Fruit fly (Drosophila melanogaster): ENCODE measurements around the gene CG7872.

DNA sequence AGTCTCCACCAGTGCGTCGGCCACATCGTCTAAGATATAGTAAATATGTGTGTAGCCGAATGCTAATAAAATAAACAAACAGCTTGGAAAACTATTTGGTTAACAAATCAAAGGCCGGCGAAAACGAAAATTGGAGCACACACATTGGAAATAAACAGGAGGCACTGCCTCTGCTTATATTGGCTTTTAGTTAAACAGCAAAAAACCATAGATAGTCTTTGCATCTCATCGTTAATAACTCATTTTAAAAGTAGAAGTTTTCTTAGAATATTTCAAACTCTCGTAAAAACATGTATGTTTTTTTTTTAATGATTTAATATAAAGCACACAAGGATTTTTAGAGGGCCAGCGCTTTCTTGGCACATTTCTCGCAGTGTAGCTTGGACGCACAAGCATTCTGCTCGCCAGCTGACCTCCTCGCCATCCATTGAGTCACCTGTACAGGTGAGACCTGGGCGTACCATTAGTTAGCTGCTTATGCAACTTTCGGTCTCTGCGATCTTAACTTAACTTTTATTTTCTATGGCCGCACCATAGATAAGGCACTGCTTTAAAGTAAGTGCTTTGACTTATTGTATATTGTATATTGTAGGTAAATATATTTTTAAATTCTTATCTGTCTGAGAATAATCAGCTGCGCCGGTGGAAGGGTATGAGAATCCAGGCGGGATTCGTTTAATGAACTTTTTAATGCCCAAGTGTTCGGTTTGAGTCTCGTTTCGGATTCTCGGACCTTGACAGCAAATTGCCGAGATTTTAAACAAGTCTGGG, 13.9 kb downstream of the CG7872 start:
- no peak for TF ChIP-seq CG11085 (GFP tag; IDR thresholded peaks at IDR 0.05)
- TF ChIP-seq CG33557 (GFP tag; optimal IDR thresholded peaks at IDR 0.05) = no peak
- TF ChIP-seq Awh (GFP tag; IDR thresholded peaks at IDR 0.05) = peak; percentile 45; the same call in 1 of the 2 replicates
- peak; percentile 53 for TF ChIP-seq CG13424 (tag; optimal IDR thresholded peaks at IDR 0.05)
- no peak for TF ChIP-seq CG8359 (GFP tag; optimal IDR thresholded peaks at IDR 0.05; ENCODE audit: borderline replicate concordance)
- TF ChIP-seq YL-1 (GFP tag; optimal IDR thresholded peaks at IDR 0.05) = no peak
- no peak for TF ChIP-seq klu (GFP tag; IDR thresholded peaks at IDR 0.05)
- TF ChIP-seq CTCF (GFP tag; optimal IDR thresholded peaks at IDR 0.05) = no peak
- no peak for TF ChIP-seq CG34224 (GFP tag; IDR thresholded peaks at IDR 0.05; ENCODE audit: partially characterized antibody)
- no peak for TF ChIP-seq CG4730 (GFP tag; IDR thresholded peaks at IDR 0.05)

All from whole organism, embryonic.